Fruit fly (Drosophila melanogaster) whole organism, embryonic: ENCODE data around the gene Cpsf100.

Experiments
- Chrac-16 ChIP-seq: fragments of 200-800 bp; sonication (Bioruptor generic); optimal IDR thresholded peaks from 3 replicates; lab custom pipeline; 2016; ENCODE audit warnings: missing biosample characterization, missing genetic modification characterization
- Sin3A ChIP-seq: fragments of >200 bp; optimal IDR thresholded peaks from 2 replicates; lab custom pipeline; 2018

DNA sequence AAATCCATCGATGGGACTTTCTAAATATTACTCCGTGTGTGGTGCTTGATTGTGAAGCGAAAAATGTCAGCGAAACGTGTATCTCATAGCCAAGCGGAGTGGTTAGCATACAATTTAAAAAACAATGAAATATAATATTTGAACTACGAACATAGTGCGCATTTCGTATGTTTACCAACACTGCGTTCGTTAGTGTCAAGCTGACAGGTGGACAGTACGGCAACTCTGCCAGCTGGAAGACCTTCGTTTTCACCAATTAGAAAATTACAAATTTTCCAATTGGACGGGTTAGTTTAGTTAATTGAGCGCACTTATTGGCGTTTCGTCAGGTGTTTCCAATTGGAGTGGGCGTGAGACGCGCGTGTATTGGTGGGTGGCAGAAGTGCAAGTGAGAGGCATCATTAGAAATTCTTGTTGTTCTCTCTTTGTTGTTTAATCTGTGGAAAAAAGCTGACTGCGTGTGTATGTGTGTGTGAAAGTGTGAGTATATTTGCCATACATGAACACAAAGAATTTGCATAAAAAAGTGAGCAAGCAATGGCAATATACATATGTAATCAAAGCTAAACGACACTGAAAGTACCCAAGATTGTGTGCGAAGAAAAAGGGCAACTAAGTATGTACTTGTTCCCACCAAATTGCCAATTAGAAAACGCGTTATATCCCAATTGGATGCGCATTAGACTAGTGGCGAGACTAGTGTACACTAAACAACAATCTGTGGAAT lies 5.5 kb downstream of the Cpsf100 start:
- TF ChIP-seq Chrac-16 (GFP tag; lab: Kevin White, UChicago) (peak; percentile 43), Sin3A (lab: Kevin White, UChicago) (no peak)
